Worm (Caenorhabditis elegans) whole organism, L4 larva: ENCODE results near the gene C03F11.4.
A peak's percentile ranks its signal among the peaks of the same experiment; 100 is the strongest.

Source experiments
- F10B5.3 ChIP-seq: sonication (generic microtip); optimal IDR thresholded peaks from 2 replicates; lab custom pipeline; 2016; ENCODE audit warnings: mild to moderate bottlenecking, missing genetic modification characterization, missing compliant biosample characterization
- F37D6.2 ChIP-seq: sonication (generic microtip); optimal IDR thresholded peaks from 2 replicates; lab custom pipeline; 2016; ENCODE audit warnings: mild to moderate bottlenecking, missing genetic modification characterization, missing compliant biosample characterization
- F44E2.7 ChIP-seq: fragments of 200-800 bp; sonication (Bioruptor generic); IDR thresholded peaks from 2 replicates; pipeline ENCODE4 v2.1.2; 2022; ENCODE audit warnings: missing genetic modification characterization, missing compliant biosample characterization
- F49E8.2 ChIP-seq: sonication (generic microtip); optimal IDR thresholded peaks from 2 replicates; lab custom pipeline; 2016; ENCODE audit warnings: missing compliant biosample characterization, mild to moderate bottlenecking, missing genetic modification characterization, borderline replicate concordance
- T20F7.1 ChIP-seq: fragments of 200-800 bp; sonication (Bioruptor generic); optimal IDR thresholded peaks from 2 replicates; lab custom pipeline; 2018; ENCODE audit warnings: mild to moderate bottlenecking, missing genetic modification characterization, missing compliant biosample characterization
- T26A8.4 ChIP-seq: fragments of 200-800 bp; sonication (Bioruptor generic); IDR thresholded peaks from 2 replicates; pipeline ENCODE4 v1.3.6; 2022; ENCODE audit warnings: missing genetic modification characterization, missing compliant biosample characterization
- Y75B8A.6 ChIP-seq: fragments of 200-800 bp; sonication (Bioruptor generic); IDR thresholded peaks from 2 replicates; pipeline ENCODE4 v1.3.6; 2022; ENCODE audit warnings: missing genetic modification reagents, missing genetic modification characterization, missing compliant biosample characterization
- ZK337.2 ChIP-seq: fragments of 200-800 bp; sonication (Bioruptor generic); IDR thresholded peaks from 2 replicates; pipeline ENCODE4 v1.3.6; 2022; ENCODE audit warnings: missing genetic modification reagents, missing genetic modification characterization, missing compliant biosample characterization
- ZK546.5 ChIP-seq, 2 experiments: sonication (generic microtip); optimal IDR thresholded peaks; 2 replicates each; lab custom pipeline; 2017; ENCODE audit warnings: missing biosample characterization in 2 of 2, missing genetic modification characterization in 2 of 2
- aha-1 ChIP-seq: fragments of 150-350 bp; peaks from one replicate; lab custom pipeline; 2014; ENCODE audit warnings: missing biosample characterization, missing genetic modification characterization
- ama-1 ChIP-seq: fragments of 150-350 bp; optimal IDR thresholded peaks from 2 replicates; lab custom pipeline; 2014; ENCODE audit warnings: inconsistent platforms, mixed read lengths
- ceh-20 ChIP-seq: fragments of 200-800 bp; sonication (Bioruptor generic); IDR thresholded peaks from 2 replicates; pipeline ENCODE4 v1.3.6; 2022; ENCODE audit warnings: missing genetic modification reagents, missing genetic modification characterization, missing compliant biosample characterization
- ceh-28 ChIP-seq: fragments of 150-350 bp; optimal IDR thresholded peaks from 2 replicates; lab custom pipeline; 2014; ENCODE audit warnings: missing biosample characterization, missing genetic modification reagents, missing genetic modification characterization
- ceh-44 ChIP-seq: fragments of 200-800 bp; sonication (Bioruptor generic); IDR thresholded peaks from 2 replicates; pipeline ENCODE4 v1.3.6; 2022; ENCODE audit warnings: missing genetic modification reagents, missing genetic modification characterization, missing compliant biosample characterization
- ceh-62 ChIP-seq: sonication (generic microtip); optimal IDR thresholded peaks from 2 replicates; lab custom pipeline; 2017; ENCODE audit warnings: missing biosample characterization, missing genetic modification characterization
- ces-1 ChIP-seq: fragments of 150-350 bp; sonication (generic microtip); optimal IDR thresholded peaks from 4 replicates; lab custom pipeline; 2014; ENCODE audit warnings: missing biosample characterization, missing genetic modification reagents, missing genetic modification characterization
- dmd-9 ChIP-seq: fragments of 200-800 bp; sonication (Bioruptor generic); IDR thresholded peaks from 2 replicates; pipeline ENCODE4 v1.3.6; 2022; ENCODE audit warnings: missing genetic modification reagents, missing genetic modification characterization, missing compliant biosample characterization
- dpl-1 ChIP-seq: fragments of 150-350 bp; optimal IDR thresholded peaks from 2 replicates; lab custom pipeline; 2014; ENCODE audit warnings: missing biosample characterization, missing genetic modification reagents, missing genetic modification characterization
- duxl-1 ChIP-seq: sonication (generic microtip); optimal IDR thresholded peaks from 2 replicates; lab custom pipeline; 2016; ENCODE audit warnings: mild to moderate bottlenecking, missing genetic modification characterization, moderate library complexity, missing compliant biosample characterization; ENCODE audit not compliant: poor library complexity
- dve-1 ChIP-seq: sonication (generic microtip); optimal IDR thresholded peaks from 2 replicates; lab custom pipeline; 2017; ENCODE audit warnings: antibody characterized with exemption, mild to moderate bottlenecking, missing genetic modification characterization, missing compliant biosample characterization; ENCODE audit not compliant: insufficient read depth
- gei-8 ChIP-seq: fragments of 200-800 bp; sonication (Bioruptor generic); optimal IDR thresholded peaks from 2 replicates; lab custom pipeline; 2018; ENCODE audit warnings: mild to moderate bottlenecking, missing genetic modification characterization, missing compliant biosample characterization
- hlh-30 ChIP-seq: sonication (generic microtip); optimal IDR thresholded peaks from 2 replicates; lab custom pipeline; 2017; ENCODE audit warnings: antibody characterized with exemption, mild to moderate bottlenecking, missing genetic modification characterization, missing compliant biosample characterization; ENCODE audit not compliant: insufficient read depth
- jun-1 ChIP-seq: fragments of 150-350 bp; optimal IDR thresholded peaks from 2 replicates; lab custom pipeline; 2014; ENCODE audit warnings: missing biosample characterization, missing genetic modification reagents, missing genetic modification characterization
- lin-1 ChIP-seq: fragments of 200-800 bp; sonication (Bioruptor generic); IDR thresholded peaks from 2 replicates; pipeline ENCODE4 v1.3.6; 2022; ENCODE audit warnings: missing genetic modification reagents, missing genetic modification characterization, missing compliant biosample characterization
- lin-15B ChIP-seq: fragments of 150-350 bp; sonication (generic microtip); optimal IDR thresholded peaks from 3 replicates; lab custom pipeline; 2014; ENCODE audit warnings: missing biosample characterization, missing genetic modification characterization
- lsy-2 ChIP-seq, 2 experiments: fragments of 150-350 bp in 1 of 2; sonication (generic microtip) in 1 of 2; optimal IDR thresholded peaks; 2 replicates each; lab custom pipeline; 2014 to 2017; ENCODE audit warnings: missing biosample characterization in 2 of 2, missing genetic modification characterization in 2 of 2
- madf-5 ChIP-seq, 2 experiments: fragments of 200-800 bp; sonication (Bioruptor generic); IDR thresholded peaks; 2 replicates each; pipeline ENCODE4 v1.3.6; 2022; ENCODE audit warnings: missing compliant biosample characterization in 2 of 2, missing genetic modification characterization in 2 of 2
- madf-9 ChIP-seq: fragments of 200-800 bp; sonication (Bioruptor generic); conservative IDR thresholded peaks from 2 replicates; pipeline ENCODE4 v1.3.6; 2022; ENCODE audit warnings: missing genetic modification reagents, missing genetic modification characterization, missing compliant biosample characterization
- mdl-1 ChIP-seq, 2 experiments: fragments of 150-350 bp in 1 of 2; sonication (generic microtip) in 1 of 2; optimal IDR thresholded peaks; 2 replicates each; lab custom pipeline; 2014 to 2017; ENCODE audit warnings: missing biosample characterization in 2 of 2, missing genetic modification characterization in 2 of 2
- mep-1 ChIP-seq: fragments of 150-350 bp; sonication (generic microtip); optimal IDR thresholded peaks from 3 replicates; lab custom pipeline; 2014; ENCODE audit warnings: missing biosample characterization, missing genetic modification characterization
- nhr-25 ChIP-seq: sonication (generic microtip); optimal IDR thresholded peaks from 2 replicates; lab custom pipeline; 2017; ENCODE audit warnings: missing genetic modification characterization, mild to moderate bottlenecking, missing compliant biosample characterization, antibody characterized with exemption, moderate library complexity, borderline replicate concordance; ENCODE audit not compliant: insufficient read depth
- nhr-48 ChIP-seq: sonication (generic microtip); optimal IDR thresholded peaks from 2 replicates; lab custom pipeline; 2016; ENCODE audit warnings: mild to moderate bottlenecking, missing genetic modification characterization, missing compliant biosample characterization
- nhr-6 ChIP-seq: fragments of 150-350 bp; optimal IDR thresholded peaks from 2 replicates; lab custom pipeline; 2014; ENCODE audit warnings: missing biosample characterization, missing genetic modification characterization
- php-3 ChIP-seq: fragments of 200-800 bp; sonication (Bioruptor generic); IDR thresholded peaks from 2 replicates; pipeline ENCODE4 v1.3.6; 2022; ENCODE audit warnings: missing genetic modification reagents, missing genetic modification characterization, missing compliant biosample characterization
- rbr-2 ChIP-seq: sonication (generic microtip); optimal IDR thresholded peaks from 2 replicates; lab custom pipeline; 2016; ENCODE audit warnings: missing genotype, missing genetic modification characterization, missing compliant biosample characterization
- saeg-2 ChIP-seq: fragments of 200-800 bp; sonication (Bioruptor generic); IDR thresholded peaks from 2 replicates; pipeline ENCODE4 v1.3.6; 2022; ENCODE audit warnings: missing genetic modification reagents, missing genetic modification characterization, missing compliant biosample characterization
- sdz-12 ChIP-seq: fragments of 200-800 bp; sonication (Bioruptor generic); optimal IDR thresholded peaks from 2 replicates; lab custom pipeline; 2018; ENCODE audit warnings: mild to moderate bottlenecking, missing genetic modification characterization, missing compliant biosample characterization
- spr-1 ChIP-seq: sonication (generic microtip); optimal IDR thresholded peaks from 2 replicates; lab custom pipeline; 2016; ENCODE audit warnings: mild to moderate bottlenecking, missing genetic modification characterization, missing compliant biosample characterization
- unc-39 ChIP-seq: sonication (generic microtip); optimal IDR thresholded peaks from 2 replicates; lab custom pipeline; 2017; ENCODE audit warnings: missing biosample characterization, missing genetic modification characterization
- unc-62 ChIP-seq, 3 experiments: fragments of 150-350 bp in 1 of 3; sonication (generic microtip); optimal IDR thresholded peaks in 2 of 3; peaks in 1 of 3; 1 replicate in 1 of 3; 2 replicates in 2 of 3; lab custom pipeline; 2014 to 2017; ENCODE audit warnings: missing biosample characterization in 3 of 3, missing genetic modification characterization in 3 of 3, missing genetic modification reagents in 3 of 3, missing genotype in 1 of 3
- zag-1 ChIP-seq: fragments of 150-350 bp; optimal IDR thresholded peaks from 2 replicates; lab custom pipeline; 2014; ENCODE audit warnings: missing biosample characterization, missing genetic modification characterization
- zip-2 ChIP-seq: fragments of 150-350 bp; optimal IDR thresholded peaks from 2 replicates; lab custom pipeline; 2014; ENCODE audit warnings: missing biosample characterization, missing genetic modification characterization

C03F11.4 gene

ce11 chrX:5429335-5429734 is 23.1 kb upstream of the C03F11.4 start (continued):
- TF ChIP-seq lin-15B (no peak), ceh-28 (tag; lab: Kevin White, UChicago) (peak; percentile 91), zip-2 (tag; lab: Kevin White, UChicago) (peak; percentile 96), unc-39 (tag; lab: Kevin White, UChicago) (no peak), dpl-1 (GFP tag; lab: Kevin White, UChicago) (peak; percentile 72), F37D6.2 (tag; lab: Kevin White, UChicago) (peak; percentile 97), T26A8.4 (GFP tag; lab: Robert Waterston, UW) (peak; percentile 99), lin-1 (GFP tag; lab: Robert Waterston, UW) (peak; percentile 85), Y75B8A.6 (GFP tag; lab: Robert Waterston, UW) (peak; percentile 77; the same call in 1 of the 2 replicates), ceh-20 (GFP tag; lab: Robert Waterston, UW) (peak; percentile 96), nhr-6 (tag; lab: Kevin White, UChicago) (peak; percentile 90)
- TF ChIP-seq, all 104 proteins: peak for 86

- no peak for TF ChIP-seq T20F7.1 (GFP tag; lab: Kevin White, UChicago)
- peak; percentile 20 for TF ChIP-seq aha-1 (tag; lab: Kevin White, UChicago)
- peak in 1 of 2 experiments; percentile 26 for TF ChIP-seq unc-62 (GFP tag; optimal IDR thresholded peaks at IDR 0.05 in 1 of 2; lab: Kevin White, UChicago)
- no peak for TF ChIP-seq unc-62 (tag; optimal IDR thresholded peaks at IDR 0.05; lab: Kevin White, UChicago)
These were observed 8.0 kb upstream of the C03F11.4 start, which contains the start of gene C41A3.2 for ce11 chrX:5414250-5414649. TSS of gene C41A3.2 (minus strand) at chrX:5414350.

DNA sequence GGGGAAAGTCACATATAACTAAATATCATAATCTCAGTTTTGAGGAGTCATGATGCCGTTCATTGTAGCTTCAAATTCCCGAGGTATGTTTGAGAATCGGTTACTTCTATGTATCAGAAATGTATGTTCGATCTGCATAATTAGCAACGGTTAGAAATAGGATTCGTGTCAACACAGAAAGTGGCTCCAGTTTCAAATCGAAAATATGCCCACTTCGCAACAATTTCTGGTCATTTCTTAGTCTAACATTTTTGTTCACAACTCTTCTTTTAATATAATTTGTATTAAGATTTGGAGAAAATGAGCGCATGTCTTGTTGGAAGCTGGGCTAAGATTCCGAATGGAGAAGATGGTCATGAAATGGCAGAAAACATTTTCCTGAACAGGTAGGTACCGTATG is 7.3 kb upstream of the C03F11.4 start, which contains the start of gene pks-1:
Gene pks-1 (plus strand): TSS at position 301 of the 400 bp plus-strand sequence.
- TF ChIP-seq ama-1 (lab: Kevin White, UChicago) = no peak
- TF ChIP-seq mdl-1 (tag; optimal IDR thresholded peaks at IDR 0.05; lab: Kevin White, UChicago) = no peak
- no peak for TF ChIP-seq zag-1 (tag; lab: Kevin White, UChicago)
- TF ChIP-seq unc-62 (GFP tag; optimal IDR thresholded peaks at IDR 0.05 in 1 of 2; lab: Kevin White, UChicago) = peak in 1 of 2 experiments; percentile 26
- TF ChIP-seq unc-62 (tag; optimal IDR thresholded peaks at IDR 0.05; lab: Kevin White, UChicago) = no peak
- no peak for TF ChIP-seq hlh-30
- TF ChIP-seq F37D6.2 (tag; lab: Kevin White, UChicago) = no peak

- TF ChIP-seq zip-2 (tag; lab: Kevin White, UChicago) (no peak), nhr-48 (no peak), dmd-9 (GFP tag; lab: Robert Waterston, UW) (peak; percentile 51; the same call in 1 of the 2 replicates), ceh-20 (GFP tag; lab: Robert Waterston, UW) (0 out of 2 replicates have a peak, but pooled peaks have one; percentile 22), nhr-25 (tag; lab: Kevin White, UChicago) (no peak), F10B5.3 (tag; lab: Kevin White, UChicago) (peak; percentile 11), ZK337.2 (0 out of 2 replicates have a peak, but pooled peaks have one; percentile 17), F44E2.7 (GFP tag; lab: Robert Waterston, UW) (no peak), F49E8.2 (tag; lab: Kevin White, UChicago) (no peak), ZK546.5 (tag; optimal IDR thresholded peaks at IDR 0.05; lab: Kevin White, UChicago) (no peak), ceh-62 (no peak), lsy-2 (tag; optimal IDR thresholded peaks at IDR 0.05; lab: Kevin White, UChicago) (no peak), jun-1 (tag; lab: Kevin White, UChicago) (no peak), rbr-2 (peak; percentile 48), F37D6.2 (tag; lab: Kevin White, UChicago) (no peak), zag-1 (tag; lab: Kevin White, UChicago) (no peak), saeg-2 (GFP tag; lab: Robert Waterston, UW) (no peak), sdz-12 (GFP tag; lab: Kevin White, UChicago) (no peak), mep-1 (tag; lab: Kevin White, UChicago) (no peak), Y75B8A.6 (GFP tag; lab: Robert Waterston, UW) (0 out of 2 replicates have a peak, but pooled peaks have one; percentile 27), spr-1 (peak; percentile 28), ceh-44 (GFP tag; lab: Robert Waterston, UW) (peak; percentile 68), dve-1 (tag; lab: Kevin White, UChicago) (no peak), ces-1 (GFP tag; lab: Kevin White, UChicago) (no peak), php-3 (peak; percentile 30; the same call in 1 of the 2 replicates), duxl-1 (tag; lab: Kevin White, UChicago) (peak; percentile 11), madf-5 (GFP tag; IDR thresholded peaks at IDR 0.05; lab: Robert Waterston, UW) (peak in 1 of 2 experiments; percentile 73; a peak in 1 of 4 replicates), madf-9 (0 out of 2 replicates have a peak, but pooled peaks have one; percentile 22), gei-8 (GFP tag; lab: Kevin White, UChicago) (peak; percentile 7)
These were observed 1.0 kb upstream of the C03F11.4 start for ce11 chrX:5407271-5407670.
